Worm (Caenorhabditis elegans): ENCODE measurements around the gene K02C4.2.

The K02C4.2 gene

ce11 chrII:8106921-8107695 lies 31.5 kb downstream of the K02C4.2 start, which contains the start of the genes chst-1 and C41C4.9 (continued):
- peak; percentile 8 for TF ChIP-seq lsy-27 (tag; optimal IDR thresholded peaks at IDR 0.05; ENCODE audit: borderline replicate concordance, insufficient read depth)
- TF ChIP-seq lin-35 (GFP tag; optimal IDR thresholded peaks at IDR 0.05) = no peak
- peak; percentile 78 for TF ChIP-seq repo-1 (tag; optimal IDR thresholded peaks at IDR 0.05)
- peak; percentile 74 for TF ChIP-seq T07F8.4 (tag; optimal IDR thresholded peaks at IDR 0.05)
- peak; percentile 82 for TF ChIP-seq attf-5 (GFP tag; optimal IDR thresholded peaks at IDR 0.05)
- TF ChIP-seq F22D6.2 (tag; optimal IDR thresholded peaks at IDR 0.05) = peak; percentile 74
- TF ChIP-seq snpc-1.1 (tag; optimal IDR thresholded peaks at IDR 0.05; ENCODE audit: insufficient read depth) = peak; percentile 30
- no peak for TF ChIP-seq lin-40 (tag; optimal IDR thresholded peaks at IDR 0.05)
- peak; percentile 70 for TF ChIP-seq somi-1 (GFP tag; optimal IDR thresholded peaks at IDR 0.05)
- no peak for TF ChIP-seq zfh-2 (GFP tag; conservative IDR thresholded peaks at IDR 0.05)
- TF ChIP-seq tbp1 (GFP tag; optimal IDR thresholded peaks at IDR 0.05) = peak; percentile 96
- TF ChIP-seq Y95B8A.8 (GFP tag; IDR thresholded peaks at IDR 0.05) = no peak
- TF ChIP-seq T26A5.8 (tag; optimal IDR thresholded peaks at IDR 0.05) = peak; percentile 96
- TF ChIP-seq Y79H2A.3 (GFP tag; conservative IDR thresholded peaks at IDR 0.05) = peak; percentile 68; the same call in 1 of the 2 replicates
- no peak; the same call in 1 of the 2 replicates for TF ChIP-seq F33H1.4 (GFP tag; IDR thresholded peaks at IDR 0.05)
- peak; percentile 80 for TF ChIP-seq hrde-1 (tag; optimal IDR thresholded peaks at IDR 0.05; ENCODE audit: borderline replicate concordance)
- peak; percentile 94 for TF ChIP-seq F52B5.7 (tag; optimal IDR thresholded peaks at IDR 0.05)
- peak; percentile 89; the same call in 1 of the 2 replicates for TF ChIP-seq aptf-3 (GFP tag; IDR thresholded peaks at IDR 0.05)
- TF ChIP-seq ceh-79 (tag; optimal IDR thresholded peaks at IDR 0.05) = peak; percentile 92
- peak; percentile 94 for TF ChIP-seq sptf-2 (GFP tag; optimal IDR thresholded peaks at IDR 0.05)
- TF ChIP-seq sea-2 (GFP tag; IDR thresholded peaks at IDR 0.05) = no peak
- TF ChIP-seq madf-10 (tag; optimal IDR thresholded peaks at IDR 0.05) = peak; percentile 75
- TF ChIP-seq C17E4.6 (GFP tag; IDR thresholded peaks at IDR 0.05) = no peak; the same call in 1 of the 2 replicates
- TF ChIP-seq nhr-90 (tag; optimal IDR thresholded peaks at IDR 0.05) = peak; percentile 96
- peak; percentile 49 for TF ChIP-seq F57C9.4 (tag; optimal IDR thresholded peaks at IDR 0.05)
- TF ChIP-seq ztf-28 (GFP tag; IDR thresholded peaks at IDR 0.05) = no peak
- peak; percentile 61 for TF ChIP-seq attf-3 (GFP tag; conservative IDR thresholded peaks at IDR 0.05)
- peak; percentile 84 for TF ChIP-seq lin-54 (GFP tag; optimal IDR thresholded peaks at IDR 0.05)
- TF ChIP-seq nhr-179 (tag; optimal IDR thresholded peaks at IDR 0.05) = peak; percentile 67
- peak; percentile 91 for TF ChIP-seq ztf-22 (GFP tag; optimal IDR thresholded peaks at IDR 0.05)
- TF ChIP-seq let-526 (GFP tag; IDR thresholded peaks at IDR 0.05) = no peak; the same call in 1 of the 2 replicates
- TF ChIP-seq nhr-27 (tag; optimal IDR thresholded peaks at IDR 0.05) = no peak
- TF ChIP-seq ama-1 (optimal IDR thresholded peaks at IDR 0.05) = no peak
- peak in 1 of 2 experiments; percentile 86 for TF ChIP-seq ama-1 (GFP tag; optimal IDR thresholded peaks at IDR 0.05)
- TF ChIP-seq ztf-18 (tag; optimal IDR thresholded peaks at IDR 0.05) = peak; percentile 87
- TF ChIP-seq unc-130 (GFP tag; optimal IDR thresholded peaks at IDR 0.05) = peak; percentile 66
- peak; percentile 53; the same call in 1 of the 2 replicates for TF ChIP-seq C06A6.2 (GFP tag; conservative IDR thresholded peaks at IDR 0.05)
- no peak for TF ChIP-seq ceh-91 (GFP tag; IDR thresholded peaks at IDR 0.05)
- TF ChIP-seq ceh-100 (GFP tag; IDR thresholded peaks at IDR 0.05) = peak; percentile 75
- TF ChIP-seq hlh-12 (tag; optimal IDR thresholded peaks at IDR 0.05) = peak; percentile 68
- no peak; the same call in 1 of the 2 replicates for TF ChIP-seq pbrm-1 (GFP tag; IDR thresholded peaks at IDR 0.05)
- TF ChIP-seq unc-62 (GFP tag; optimal IDR thresholded peaks at IDR 0.05) = no peak
- no peak; the same call in 1 of the 2 replicates for TF ChIP-seq D2030.7 (GFP tag; IDR thresholded peaks at IDR 0.05)

Data from whole organism, young adult.